Fruit fly (Drosophila melanogaster) whole organism, embryonic: ENCODE results near the gene kat-60L1.

Source experiments
- Abd-B ChIP-seq: fragments of 200-800 bp; sonication (Bioruptor generic); optimal IDR thresholded peaks from 2 replicates; lab custom pipeline; 2018; ENCODE audit warnings: missing biosample characterization, mild to moderate bottlenecking, missing genetic modification characterization, moderate library complexity
- CG10959 ChIP-seq: fragments of 200-800 bp; sonication (Bioruptor generic); IDR thresholded peaks from 2 replicates; pipeline ENCODE4 v1.3.6; 2022; ENCODE audit warnings: missing biosample characterization, missing genetic modification characterization
- CG12659 ChIP-seq: fragments of 200-800 bp; sonication (Bioruptor generic); optimal IDR thresholded peaks from 3 replicates; lab custom pipeline; 2017; ENCODE audit warnings: mild to moderate bottlenecking, missing biosample characterization, missing genetic modification reagents, missing genetic modification characterization
- CG13624 ChIP-seq: fragments of 200-800 bp; sonication (Bioruptor generic); optimal IDR thresholded peaks from 2 replicates; lab custom pipeline; 2016; ENCODE audit warnings: missing biosample characterization, missing genetic modification characterization
- CG15514 ChIP-seq: fragments of 200-800 bp; sonication (Bioruptor generic); optimal IDR thresholded peaks from 3 replicates; lab custom pipeline; 2017; ENCODE audit warnings: missing biosample characterization, missing genetic modification characterization, mild to moderate bottlenecking, moderate library complexity, missing genetic modification reagents
- CG15696 ChIP-seq: fragments of 200-800 bp; sonication (Bioruptor generic); optimal IDR thresholded peaks from 2 replicates; lab custom pipeline; 2019; ENCODE audit warnings: missing biosample characterization, mild to moderate bottlenecking, missing genetic modification characterization, moderate library complexity
- CG30431 ChIP-seq: fragments of 200-800 bp; sonication (Bioruptor generic); optimal IDR thresholded peaks from 2 replicates; lab custom pipeline; 2017; ENCODE audit warnings: missing biosample characterization, missing genetic modification characterization
- CG3065 ChIP-seq: fragments of 200-800 bp; sonication (Bioruptor generic); optimal IDR thresholded peaks from 2 replicates; lab custom pipeline; 2016; ENCODE audit warnings: missing biosample characterization, missing genetic modification characterization
- CG34376 ChIP-seq: fragments of 200-800 bp; sonication (Bioruptor generic); optimal IDR thresholded peaks from 2 replicates; lab custom pipeline; 2018; ENCODE audit warnings: missing biosample characterization, mild to moderate bottlenecking, missing genetic modification characterization
- CG34422 ChIP-seq: fragments of 200-800 bp; sonication (Bioruptor generic); IDR thresholded peaks from 3 replicates; pipeline ENCODE4 v1.3.6; 2022; ENCODE audit warnings: missing biosample characterization, missing genetic modification characterization
- CG6683 ChIP-seq: fragments of 200-800 bp; sonication (Bioruptor generic); optimal IDR thresholded peaks from 2 replicates; lab custom pipeline; 2017; ENCODE audit warnings: missing biosample characterization, mild to moderate bottlenecking, missing genetic modification characterization, missing genetic modification reagents
- CG7839 ChIP-seq: fragments of 200-800 bp; sonication (Bioruptor generic); optimal IDR thresholded peaks from 3 replicates; lab custom pipeline; 2018; ENCODE audit warnings: missing biosample characterization, mild to moderate bottlenecking, missing genetic modification characterization, moderate library complexity
- CG7928 ChIP-seq: fragments of 200-800 bp; sonication (Bioruptor generic); optimal IDR thresholded peaks from 2 replicates; lab custom pipeline; 2017; ENCODE audit warnings: missing biosample characterization, mild to moderate bottlenecking, missing genetic modification characterization
- CHES-1-like ChIP-seq: fragments of 200-800 bp; sonication (Bioruptor generic); optimal IDR thresholded peaks from 2 replicates; lab custom pipeline; 2016; ENCODE audit warnings: missing biosample characterization, missing genetic modification characterization
- Dip2 ChIP-seq: fragments of 200-800 bp; sonication (Bioruptor generic); IDR thresholded peaks from 2 replicates; pipeline ENCODE4 v1.3.6; 2022; ENCODE audit warnings: missing biosample characterization, missing genetic modification characterization
- Gsc ChIP-seq: fragments of 200-800 bp; sonication (Bioruptor generic); IDR thresholded peaks from 2 replicates; pipeline ENCODE4 v1.3.6; 2022; ENCODE audit warnings: missing biosample characterization, missing genetic modification characterization
- Hr51 ChIP-seq, 2 experiments: fragments of 200-800 bp; sonication (Bioruptor generic); optimal IDR thresholded peaks; 2 replicates in 1 of 2; 3 replicates in 1 of 2; lab custom pipeline; 2016 to 2018; ENCODE audit warnings: missing biosample characterization in 2 of 2, missing genetic modification characterization in 2 of 2, mild to moderate bottlenecking in 1 of 2, moderate library complexity in 1 of 2
- Lim3 ChIP-seq: fragments of 200-800 bp; sonication (Bioruptor generic); IDR thresholded peaks from 2 replicates; pipeline ENCODE4 v1.3.6; 2022; ENCODE audit warnings: missing biosample characterization, missing genetic modification characterization
- Mes4 ChIP-seq: fragments of 200-800 bp; sonication (Bioruptor generic); optimal IDR thresholded peaks from 2 replicates; lab custom pipeline; 2016; ENCODE audit warnings: missing biosample characterization, missing genetic modification characterization
- Myb ChIP-seq: fragments of 200-800 bp; sonication (Bioruptor generic); optimal IDR thresholded peaks from 2 replicates; lab custom pipeline; 2016; ENCODE audit warnings: missing biosample characterization, missing genetic modification characterization
- NFAT ChIP-seq: fragments of 200-800 bp; sonication (Bioruptor generic); IDR thresholded peaks from 2 replicates; pipeline ENCODE4 v1.3.6; 2022; ENCODE audit warnings: missing biosample characterization, missing genetic modification characterization
- Nf-YB ChIP-seq: fragments of 200-800 bp; sonication (Bioruptor generic); optimal IDR thresholded peaks from 3 replicates; lab custom pipeline; 2019; ENCODE audit warnings: missing biosample characterization, mild to moderate bottlenecking, missing genetic modification characterization, moderate library complexity
- Oaz ChIP-seq: fragments of 200-800 bp; sonication (Bioruptor generic); IDR thresholded peaks from 2 replicates; pipeline ENCODE4 v1.3.6; 2022; ENCODE audit warnings: missing biosample characterization, missing genetic modification characterization
- Poxn ChIP-seq: fragments of 200-800 bp; sonication (Bioruptor generic); IDR thresholded peaks from 2 replicates; pipeline ENCODE4 v1.3.6; 2022; ENCODE audit warnings: missing biosample characterization, missing genetic modification characterization
- Scr ChIP-seq: fragments of 200-800 bp; sonication (Bioruptor generic); IDR thresholded peaks from 2 replicates; pipeline ENCODE4 v1.3.6; 2022; ENCODE audit warnings: missing biosample characterization, missing genetic modification characterization; ENCODE audit not compliant: partially characterized antibody
- Sox102F ChIP-seq: fragments of 200-800 bp; sonication (Bioruptor generic); optimal IDR thresholded peaks from 2 replicates; lab custom pipeline; 2018; ENCODE audit warnings: missing biosample characterization, mild to moderate bottlenecking, missing genetic modification characterization, moderate library complexity
- Spps ChIP-seq: fragments of 200-800 bp; sonication (Bioruptor generic); optimal IDR thresholded peaks from 2 replicates; lab custom pipeline; 2018; ENCODE audit warnings: missing biosample characterization, mild to moderate bottlenecking, missing genetic modification characterization
- Sry-β ChIP-seq: fragments of 200-800 bp; sonication (Bioruptor generic); optimal IDR thresholded peaks from 2 replicates; lab custom pipeline; 2018; ENCODE audit warnings: missing biosample characterization, mild to moderate bottlenecking, missing genetic modification characterization, moderate library complexity
- Tbp ChIP-seq: fragments of >200 bp; optimal IDR thresholded peaks from 2 replicates; lab custom pipeline; 2018; ENCODE audit warnings: missing biosample characterization, missing genetic modification characterization
- YL-1 ChIP-seq: fragments of 200-800 bp; sonication (Bioruptor generic); optimal IDR thresholded peaks from 3 replicates; lab custom pipeline; 2017; ENCODE audit warnings: missing biosample characterization, mild to moderate bottlenecking, missing genetic modification characterization
- ara ChIP-seq: fragments of 200-800 bp; sonication (Bioruptor generic); IDR thresholded peaks from 2 replicates; pipeline ENCODE4 v1.3.6; 2022; ENCODE audit warnings: missing biosample characterization, missing genetic modification characterization
- ato ChIP-seq: fragments of 200-800 bp; sonication (Bioruptor generic); IDR thresholded peaks from 2 replicates; pipeline ENCODE4 v1.3.6; 2022; ENCODE audit warnings: missing biosample characterization, missing genetic modification characterization; ENCODE audit not compliant: partially characterized antibody
- bab2 ChIP-seq: fragments of 200-800 bp; sonication (Bioruptor generic); optimal IDR thresholded peaks from 2 replicates; lab custom pipeline; 2016; ENCODE audit warnings: missing biosample characterization, missing genetic modification characterization
- cas ChIP-seq: fragments of 200-800 bp; sonication (Bioruptor generic); IDR thresholded peaks from 2 replicates; pipeline ENCODE4 v1.3.6; 2022; ENCODE audit warnings: missing biosample characterization, missing genetic modification characterization
- chinmo ChIP-seq: fragments of 200-800 bp; sonication (Bioruptor generic); IDR thresholded peaks from 4 replicates; pipeline ENCODE4 v1.3.6; 2022; ENCODE audit warnings: missing biosample characterization, missing genetic modification characterization; ENCODE audit not compliant: partially characterized antibody
- chn ChIP-seq: fragments of 200-800 bp; sonication (Bioruptor generic); optimal IDR thresholded peaks from 2 replicates; lab custom pipeline; 2016; ENCODE audit warnings: missing biosample characterization, missing genetic modification characterization
- ci ChIP-seq: fragments of 200-800 bp; sonication (Bioruptor generic); IDR thresholded peaks from 3 replicates; pipeline ENCODE4 v1.3.6; 2022; ENCODE audit warnings: missing biosample characterization, missing genetic modification characterization
- corto ChIP-seq: fragments of 200-800 bp; sonication (Bioruptor generic); optimal IDR thresholded peaks from 2 replicates; lab custom pipeline; 2016; ENCODE audit warnings: missing biosample characterization, mild to moderate bottlenecking, missing genetic modification characterization, moderate library complexity
- cwo ChIP-seq: fragments of 200-800 bp; sonication (Bioruptor generic); optimal IDR thresholded peaks from 3 replicates; lab custom pipeline; 2017; ENCODE audit warnings: missing biosample characterization, missing genetic modification characterization, mild to moderate bottlenecking, moderate library complexity, missing genetic modification reagents
- gce ChIP-seq: fragments of 200-800 bp; sonication (Bioruptor generic); IDR thresholded peaks from 3 replicates; pipeline ENCODE4 v1.3.6; 2022; ENCODE audit warnings: missing biosample characterization, missing genetic modification characterization
- gro ChIP-seq: fragments of 200-800 bp; sonication (Bioruptor generic); optimal IDR thresholded peaks from 2 replicates; lab custom pipeline; 2016; ENCODE audit warnings: missing biosample characterization, missing genetic modification characterization
- klu ChIP-seq: fragments of 200-800 bp; sonication (Bioruptor generic); IDR thresholded peaks from 2 replicates; pipeline ENCODE4 v1.3.6; 2022; ENCODE audit warnings: missing biosample characterization, missing genetic modification characterization
- nom ChIP-seq: fragments of 200-800 bp; sonication (Bioruptor generic); optimal IDR thresholded peaks from 2 replicates; lab custom pipeline; 2017; ENCODE audit warnings: missing biosample characterization, missing genetic modification characterization, mild to moderate bottlenecking, moderate library complexity, missing genetic modification reagents
- scrt ChIP-seq: fragments of 200-800 bp; sonication (Bioruptor generic); optimal IDR thresholded peaks from 2 replicates; lab custom pipeline; 2018; ENCODE audit warnings: missing biosample characterization, mild to moderate bottlenecking, missing genetic modification characterization, moderate library complexity
- sim ChIP-seq: fragments of 200-800 bp; sonication (Bioruptor generic); IDR thresholded peaks from 2 replicates; pipeline ENCODE4 v1.3.6; 2022; ENCODE audit warnings: missing biosample characterization, missing genetic modification characterization
- sima ChIP-seq: fragments of 200-800 bp; sonication (Bioruptor generic); optimal IDR thresholded peaks from 2 replicates; lab custom pipeline; 2016; ENCODE audit warnings: missing biosample characterization, missing genetic modification characterization
- slp2 ChIP-seq: fragments of 200-800 bp; sonication (Bioruptor generic); optimal IDR thresholded peaks from 2 replicates; lab custom pipeline; 2016; ENCODE audit warnings: missing biosample characterization, missing genetic modification characterization
- yki ChIP-seq: fragments of >200 bp; optimal IDR thresholded peaks from 3 replicates; lab custom pipeline; 2018
- zfh1 ChIP-seq: fragments of 200-800 bp; sonication (Bioruptor generic); IDR thresholded peaks from 3 replicates; pipeline ENCODE4 v1.3.6; 2022; ENCODE audit warnings: missing biosample characterization, missing genetic modification characterization

Gene kat-60L1

DNA sequence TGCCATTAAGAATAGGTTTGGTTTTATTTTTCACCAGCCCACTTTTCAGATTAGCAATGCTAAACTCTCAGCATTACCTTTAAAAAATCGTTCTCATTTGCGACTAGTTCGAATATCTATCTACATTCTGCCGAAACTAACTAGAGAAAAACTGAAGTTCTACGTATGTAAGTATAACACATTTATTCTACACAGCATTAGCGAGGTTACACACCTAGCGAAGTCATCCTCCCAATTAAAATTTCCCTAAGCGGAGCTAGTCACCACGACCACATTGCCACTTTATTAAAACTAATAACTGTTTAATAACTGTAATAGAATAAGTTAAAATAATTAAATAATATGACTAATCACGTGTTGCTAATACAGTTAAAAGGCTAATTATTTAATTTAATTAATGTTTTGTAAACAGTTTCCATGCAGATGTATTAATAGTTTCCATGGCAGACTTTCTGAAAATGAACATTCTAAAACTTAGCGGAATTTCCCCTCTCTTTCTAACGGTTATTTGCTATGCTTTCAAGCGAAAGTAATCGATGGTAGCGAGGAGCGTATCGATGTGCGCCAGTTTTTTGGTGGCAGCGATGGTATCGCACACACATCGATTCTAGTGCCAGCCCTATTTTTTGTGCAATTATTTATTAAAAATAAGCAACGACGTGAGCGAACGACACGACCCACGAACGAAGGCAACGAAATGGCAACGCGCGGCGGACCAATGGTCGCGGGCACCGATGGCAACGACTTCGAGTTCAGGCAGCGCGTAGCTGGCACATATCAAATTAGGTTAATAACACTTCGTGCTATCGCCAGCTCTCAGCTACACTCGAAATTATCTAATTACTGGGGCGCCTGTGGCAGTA lies 2.6 kb upstream of the kat-60L1 start, which contains the start of gene jagn (continued):
- peak; percentile 94 for TF ChIP-seq CG12659
- peak; percentile 52 for TF ChIP-seq CG7839 (tag; lab: Kevin White, UChicago)
- TF ChIP-seq Myb (GFP tag; lab: Kevin White, UChicago), result peak; percentile 95
- peak; percentile 10 for TF ChIP-seq CG6683 (GFP tag; lab: Kevin White, UChicago)
- TF ChIP-seq CG15696 (tag; lab: Kevin White, UChicago), result peak; percentile 13
- TF ChIP-seq NFAT, result peak; percentile 91
- 0 out of 2 replicates have a peak, but pooled peaks have one; percentile 28 for TF ChIP-seq klu (GFP tag; lab: Robert Waterston, UW)
- no peak for TF ChIP-seq sima (GFP tag; lab: Kevin White, UChicago)
- no peak for TF ChIP-seq corto (GFP tag; lab: Kevin White, UChicago)
- peak; percentile 87 for TF ChIP-seq CG15514 (GFP tag; lab: Kevin White, UChicago)
- TF ChIP-seq Gsc (GFP tag; lab: Robert Waterston, UW), result no peak
- TF ChIP-seq CG30431, result no peak
- peak; percentile 99 for TF ChIP-seq ato
- peak; percentile 99 for TF ChIP-seq Scr
- TF ChIP-seq Abd-B, result peak; percentile 66
- no peak for TF ChIP-seq cwo
- peak; percentile 29 for TF ChIP-seq scrt (GFP tag; lab: Kevin White, UChicago)
- peak; percentile 99 for TF ChIP-seq chinmo (GFP tag; lab: Robert Waterston, UW)
- TF ChIP-seq Sox102F, result peak; percentile 26
- peak; percentile 13 for TF ChIP-seq Sry-β (GFP tag; lab: Kevin White, UChicago)
- TF ChIP-seq Dip2 (GFP tag; lab: Robert Waterston, UW), result no peak
- TF ChIP-seq yki (lab: Kevin White, UChicago), result no peak
- TF ChIP-seq CG34422 (GFP tag; lab: Robert Waterston, UW), result peak; percentile 59; the same call in 1 of the 3 replicates
- peak; percentile 59 for TF ChIP-seq CG34376 (GFP tag; lab: Kevin White, UChicago)
- TF ChIP-seq cas (GFP tag; lab: Robert Waterston, UW), result no peak
- TF ChIP-seq CG3065 (GFP tag; lab: Kevin White, UChicago), result no peak
- TF ChIP-seq gce (GFP tag; lab: Robert Waterston, UW), result no peak
- no peak for TF ChIP-seq nom (GFP tag; lab: Kevin White, UChicago)
- TF ChIP-seq ci (GFP tag; lab: Robert Waterston, UW), result peak; percentile 82
- TF ChIP-seq Oaz, result no peak
- peak; percentile 25 for TF ChIP-seq slp2 (GFP tag; lab: Kevin White, UChicago)
- peak; percentile 77 for TF ChIP-seq chn
- TF ChIP-seq ara (GFP tag; lab: Robert Waterston, UW), result peak; percentile 44; the same call in 1 of the 2 replicates
- TF ChIP-seq Nf-YB (GFP tag; lab: Kevin White, UChicago), result peak; percentile 41
- TF ChIP-seq gro, result peak; percentile 78
- TF ChIP-seq Mes4 (GFP tag; lab: Kevin White, UChicago), result peak; percentile 56
- no peak for TF ChIP-seq Tbp (GFP tag; lab: Kevin White, UChicago)
- no peak for TF ChIP-seq CG10959
- no peak for TF ChIP-seq Spps (tag; lab: Kevin White, UChicago)
- TF ChIP-seq YL-1 (GFP tag; lab: Kevin White, UChicago), result peak; percentile 84
- peak; percentile 35 to 69 for TF ChIP-seq Hr51 (GFP tag; optimal IDR thresholded peaks at IDR 0.05; lab: Kevin White, UChicago)
- TF ChIP-seq bab2 (GFP tag; lab: Kevin White, UChicago), result peak; percentile 60
- peak; percentile 6 for TF ChIP-seq CG7928 (GFP tag; lab: Kevin White, UChicago)
- TF ChIP-seq zfh1, result peak; percentile 68; the same call in 2 of the 3 replicates
- TF ChIP-seq Poxn (GFP tag; lab: Robert Waterston, UW), result no peak
- no peak for TF ChIP-seq sim (GFP tag; lab: Robert Waterston, UW)
- peak; percentile 74 for TF ChIP-seq CHES-1-like (GFP tag; lab: Kevin White, UChicago)
- no peak for TF ChIP-seq Lim3 (GFP tag; lab: Robert Waterston, UW)
- peak; percentile 68 for TF ChIP-seq CG13624 (GFP tag; lab: Kevin White, UChicago)
